Worm (Caenorhabditis elegans) whole organism, L2 larva: ENCODE results near the gene fubl-1.

Experiments
- aly-2 ChIP-seq: fragments of 150-350 bp; optimal IDR thresholded peaks from 2 replicates; lab custom pipeline; 2014; ENCODE audit warnings: missing biosample characterization, missing genetic modification characterization
- dmd-4 ChIP-seq: sonication (generic microtip); optimal IDR thresholded peaks from 2 replicates; lab custom pipeline; 2017; ENCODE audit warnings: missing biosample characterization, missing genetic modification characterization
- elt-1 ChIP-seq: fragments of 150-350 bp; optimal IDR thresholded peaks from 2 replicates; lab custom pipeline; 2014; ENCODE audit warnings: missing biosample characterization, missing genetic modification characterization
- nhr-11 ChIP-seq: fragments of 150-350 bp; optimal IDR thresholded peaks from 2 replicates; lab custom pipeline; 2014; ENCODE audit warnings: missing biosample characterization, missing genetic modification characterization
- nhr-6 ChIP-seq: fragments of 150-350 bp; optimal IDR thresholded peaks from 2 replicates; lab custom pipeline; 2014; ENCODE audit warnings: missing biosample characterization, missing genetic modification characterization

- no peak for TF ChIP-seq nhr-11 (tag; lab: Kevin White, UChicago)
- TF ChIP-seq aly-2 (tag; lab: Kevin White, UChicago) = no peak
- TF ChIP-seq dmd-4 (tag; lab: Kevin White, UChicago) = no peak
- TF ChIP-seq nhr-6 (tag; lab: Kevin White, UChicago) = no peak
- no peak for TF ChIP-seq elt-1 (tag; lab: Kevin White, UChicago)
Observed at ce11 chrV:10270214-10270613, 31.5 kb upstream of the fubl-1 start, which contains the start of gene ric-4.
